Fruit fly (Drosophila melanogaster) Kc167 (cell line): ENCODE data around the gene Nadsyn.

ENCODE experiments used
- Myc ChIP-seq: fragments of >200 bp; optimal IDR thresholded peaks from 2 replicates; lab custom pipeline; 2017; ENCODE audit warnings: missing external identifiers
- Sin3A ChIP-seq: fragments of >200 bp; optimal IDR thresholded peaks from 2 replicates; lab custom pipeline; 2018; ENCODE audit warnings: missing external identifiers
- h ChIP-seq: fragments of >200 bp; optimal IDR thresholded peaks from 3 replicates; lab custom pipeline; 2018; ENCODE audit warnings: missing external identifiers
- insv ChIP-seq: fragments of >200 bp; optimal IDR thresholded peaks from 3 replicates; lab custom pipeline; 2018; ENCODE audit warnings: missing external identifiers
- psq ChIP-seq: fragments of >200 bp; optimal IDR thresholded peaks from 2 replicates; lab custom pipeline; 2017; ENCODE audit warnings: missing external identifiers
- ttk ChIP-seq: sonication (Bioruptor generic); optimal IDR thresholded peaks from 2 replicates; lab custom pipeline; 2017; ENCODE audit warnings: missing external identifiers

Gene Nadsyn

dm6 chrX:13640692-13641011 lies 77.4 kb downstream of the Nadsyn start:
- TF ChIP-seq insv (lab: Kevin White, UChicago) (no peak), ttk (no peak), psq (lab: Kevin White, UChicago) (no peak), h (lab: Kevin White, UChicago) (no peak), Sin3A (lab: Kevin White, UChicago) (no peak), Myc (lab: Kevin White, UChicago) (no peak)

dm6 chrX:13639998-13640691 lies 77.9 kb downstream of the Nadsyn start:
- TF ChIP-seq Sin3A (lab: Kevin White, UChicago) = no peak
- no peak for TF ChIP-seq ttk

- TF ChIP-seq psq (lab: Kevin White, UChicago) = no peak
- no peak for TF ChIP-seq ttk
- TF ChIP-seq insv (lab: Kevin White, UChicago) = no peak
- no peak for TF ChIP-seq Myc (lab: Kevin White, UChicago)
- TF ChIP-seq Sin3A (lab: Kevin White, UChicago) = no peak
- TF ChIP-seq h (lab: Kevin White, UChicago) = no peak
Observed at dm6 chrX:13637588-13637987, 80.5 kb downstream of the Nadsyn start.

- TF ChIP-seq Myc (lab: Kevin White, UChicago) (no peak), insv (lab: Kevin White, UChicago) (no peak)
Observed at dm6 chrX:13636810-13637209, 81.3 kb downstream of the Nadsyn start.

dm6 chrX:13635000-13635368 lies 83.1 kb downstream of the Nadsyn start:
- no peak for TF ChIP-seq Sin3A (lab: Kevin White, UChicago)
- TF ChIP-seq insv (lab: Kevin White, UChicago) = no peak
- TF ChIP-seq ttk = no peak
- no peak for TF ChIP-seq Myc (lab: Kevin White, UChicago)
- TF ChIP-seq psq (lab: Kevin White, UChicago) = no peak
